Worm (Caenorhabditis elegans) whole organism, young adult: Measurements from ENCODE around the gene B0507.5.

Experiments
- B0019.2 ChIP-seq: fragments of 200-800 bp; sonication (Bioruptor generic); conservative IDR thresholded peaks from 2 replicates; pipeline ENCODE4 v1.3.6; 2022; ENCODE audit warnings: missing genetic modification reagents, missing genetic modification characterization, missing compliant biosample characterization
- B0336.3 ChIP-seq: fragments of 200-800 bp; sonication (Bioruptor generic); IDR thresholded peaks from 2 replicates; pipeline ENCODE4 v1.3.6; 2022; ENCODE audit warnings: missing genetic modification characterization, missing compliant biosample characterization
- F10E7.11 ChIP-seq: sonication (generic microtip); optimal IDR thresholded peaks from 2 replicates; lab custom pipeline; 2017; ENCODE audit warnings: mild to moderate bottlenecking, missing genetic modification characterization, moderate library complexity, missing compliant biosample characterization
- F37B4.10 ChIP-seq: fragments of 200-800 bp; sonication (Bioruptor generic); IDR thresholded peaks from 2 replicates; pipeline ENCODE4 v1.3.6; 2022; ENCODE audit warnings: missing genetic modification characterization, missing compliant biosample characterization
- F49E8.2 ChIP-seq: sonication (generic microtip); optimal IDR thresholded peaks from 3 replicates; lab custom pipeline; 2017; ENCODE audit warnings: missing genetic modification characterization, mild to moderate bottlenecking, missing compliant biosample characterization, antibody characterized with exemption, moderate library complexity; ENCODE audit not compliant: insufficient read depth
- F55B11.4 ChIP-seq: sonication (generic microtip); optimal IDR thresholded peaks from 2 replicates; lab custom pipeline; 2016; ENCODE audit warnings: missing compliant biosample characterization, missing genetic modification characterization, borderline replicate concordance; ENCODE audit not compliant: insufficient read depth
- F57A8.1 ChIP-seq: fragments of 200-800 bp; sonication (Bioruptor generic); optimal IDR thresholded peaks from 2 replicates; lab custom pipeline; 2018; ENCODE audit warnings: mild to moderate bottlenecking, missing genetic modification characterization, moderate library complexity, missing compliant biosample characterization
- ZK185.1 ChIP-seq: sonication (generic microtip); optimal IDR thresholded peaks from 2 replicates; lab custom pipeline; 2016; ENCODE audit warnings: mild to moderate bottlenecking, missing genetic modification characterization, missing compliant biosample characterization; ENCODE audit not compliant: poor library complexity, severe bottlenecking
- ama-1 ChIP-seq, 3 experiments: fragments of 150-350 bp in 1 of 3; sonication (generic microtip) in 2 of 3; optimal IDR thresholded peaks; 2 replicates each; lab custom pipeline; 2014 to 2018; ENCODE audit warnings: missing biosample characterization in 2 of 3, missing genetic modification characterization in 2 of 3, missing genetic modification reagents in 2 of 3
- aptf-2 ChIP-seq: fragments of 200-800 bp; sonication (Bioruptor generic); conservative IDR thresholded peaks from 2 replicates; pipeline ENCODE4 v1.3.6; 2022; ENCODE audit warnings: missing genetic modification reagents, missing genetic modification characterization, missing compliant biosample characterization
- atf-7 ChIP-seq: sonication (generic microtip); optimal IDR thresholded peaks from 2 replicates; lab custom pipeline; 2017; ENCODE audit warnings: mild to moderate bottlenecking, missing genetic modification characterization, missing compliant biosample characterization
- attf-5 ChIP-seq: fragments of 200-800 bp; sonication (Bioruptor generic); optimal IDR thresholded peaks from 2 replicates; lab custom pipeline; 2018; ENCODE audit warnings: mild to moderate bottlenecking, missing genetic modification characterization, missing compliant biosample characterization
- attf-6 ChIP-seq: fragments of 200-800 bp; sonication (Bioruptor generic); IDR thresholded peaks from 2 replicates; pipeline ENCODE4 v1.3.6; 2022; ENCODE audit warnings: missing genetic modification reagents, missing genetic modification characterization, missing compliant biosample characterization
- bed-2 ChIP-seq: fragments of 200-800 bp; sonication (Bioruptor generic); IDR thresholded peaks from 2 replicates; pipeline ENCODE4 v1.3.6; 2022; ENCODE audit warnings: missing genetic modification reagents, missing genetic modification characterization, missing compliant biosample characterization
- ccch-3 ChIP-seq: fragments of 200-800 bp; sonication (Bioruptor generic); optimal IDR thresholded peaks from 2 replicates; lab custom pipeline; 2018; ENCODE audit warnings: mild to moderate bottlenecking, missing genetic modification characterization, missing compliant biosample characterization
- cebp-2 ChIP-seq: fragments of 200-800 bp; sonication (Bioruptor generic); IDR thresholded peaks from 2 replicates; pipeline ENCODE4 v1.3.6; 2022; ENCODE audit warnings: missing genetic modification characterization, missing compliant biosample characterization
- ceh-40 ChIP-seq: fragments of 200-800 bp; sonication (Bioruptor generic); IDR thresholded peaks from 2 replicates; pipeline ENCODE4 v1.3.6; 2022; ENCODE audit warnings: missing genetic modification characterization, missing compliant biosample characterization
- ceh-79 ChIP-seq: sonication (generic microtip); optimal IDR thresholded peaks from 2 replicates; lab custom pipeline; 2017; ENCODE audit warnings: mild to moderate bottlenecking, missing genetic modification characterization, missing compliant biosample characterization
- ceh-91 ChIP-seq: fragments of 200-800 bp; sonication (Bioruptor generic); IDR thresholded peaks from 2 replicates; pipeline ENCODE4 v1.3.6; 2022; ENCODE audit warnings: missing genetic modification reagents, missing genetic modification characterization, missing compliant biosample characterization
- efl-1 ChIP-seq: fragments of 150-350 bp; optimal IDR thresholded peaks from 2 replicates; lab custom pipeline; 2014; ENCODE audit warnings: missing biosample characterization, missing genetic modification reagents, missing genetic modification characterization
- egrh-3 ChIP-seq: fragments of 200-800 bp; sonication (Bioruptor generic); IDR thresholded peaks from 2 replicates; pipeline ENCODE4 v1.3.6; 2022; ENCODE audit warnings: missing genetic modification reagents, missing genetic modification characterization, missing compliant biosample characterization
- ets-4 ChIP-seq: fragments of 200-800 bp; sonication (Bioruptor generic); optimal IDR thresholded peaks from 2 replicates; lab custom pipeline; 2018; ENCODE audit warnings: mild to moderate bottlenecking, missing genetic modification characterization, missing compliant biosample characterization
- him-1 ChIP-seq: sonication (generic microtip); optimal IDR thresholded peaks from 2 replicates; lab custom pipeline; 2016; ENCODE audit warnings: missing genotype, missing genetic modification reagents, missing genetic modification characterization, missing compliant biosample characterization
- hmg-20 ChIP-seq: fragments of 200-800 bp; sonication (Bioruptor generic); IDR thresholded peaks from 2 replicates; pipeline ENCODE4 v1.3.6; 2022; ENCODE audit warnings: missing genetic modification reagents, missing genetic modification characterization, missing compliant biosample characterization
- hrde-1 ChIP-seq: sonication (generic microtip); optimal IDR thresholded peaks from 2 replicates; lab custom pipeline; 2016; ENCODE audit warnings: missing genetic modification characterization, mild to moderate bottlenecking, missing compliant biosample characterization, moderate library complexity, missing genotype, missing genetic modification reagents, borderline replicate concordance
- lin-40 ChIP-seq: sonication (generic microtip); optimal IDR thresholded peaks from 2 replicates; lab custom pipeline; 2016; ENCODE audit warnings: missing genetic modification characterization, mild to moderate bottlenecking, missing compliant biosample characterization, missing genotype, missing genetic modification reagents
- lin-54 ChIP-seq: fragments of 200-800 bp; sonication (Bioruptor generic); optimal IDR thresholded peaks from 2 replicates; lab custom pipeline; 2018; ENCODE audit warnings: mild to moderate bottlenecking, missing genetic modification characterization, missing compliant biosample characterization
- lsy-27 ChIP-seq: sonication (generic microtip); optimal IDR thresholded peaks from 2 replicates; lab custom pipeline; 2017; ENCODE audit warnings: missing genetic modification characterization, mild to moderate bottlenecking, missing compliant biosample characterization, antibody characterized with exemption, missing genotype, borderline replicate concordance; ENCODE audit not compliant: insufficient read depth
- mel-28 ChIP-seq: sonication (generic microtip); optimal IDR thresholded peaks from 2 replicates; lab custom pipeline; 2016; ENCODE audit warnings: borderline replicate concordance, mild to moderate bottlenecking, missing genetic modification characterization, missing compliant biosample characterization
- nhr-120 ChIP-seq: fragments of 200-800 bp; sonication (Bioruptor generic); IDR thresholded peaks from 2 replicates; pipeline ENCODE4 v1.3.6; 2022; ENCODE audit warnings: missing genetic modification characterization, missing compliant biosample characterization
- pbrm-1 ChIP-seq: fragments of 200-800 bp; sonication (Bioruptor generic); IDR thresholded peaks from 2 replicates; pipeline ENCODE4 v1.3.6; 2022; ENCODE audit warnings: missing genetic modification reagents, missing genetic modification characterization, missing compliant biosample characterization
- snpc-3.4 ChIP-seq: sonication (generic microtip); optimal IDR thresholded peaks from 2 replicates; lab custom pipeline; 2017; ENCODE audit warnings: missing genetic modification characterization, mild to moderate bottlenecking, missing compliant biosample characterization, antibody characterized with exemption, moderate library complexity, missing genotype, missing genetic modification reagents
- tbx-9 ChIP-seq: sonication (generic microtip); optimal IDR thresholded peaks from 2 replicates; lab custom pipeline; 2016; ENCODE audit warnings: borderline replicate concordance, missing genetic modification characterization, inconsistent platforms, missing compliant biosample characterization
- unc-130 ChIP-seq: sonication (generic microtip); optimal IDR thresholded peaks from 2 replicates; lab custom pipeline; 2016; ENCODE audit warnings: missing genetic modification reagents, missing genetic modification characterization, missing compliant biosample characterization
- ztf-25 ChIP-seq: fragments of 200-800 bp; sonication (Bioruptor generic); IDR thresholded peaks from 2 replicates; pipeline ENCODE4 v1.3.6; 2022; ENCODE audit warnings: missing genetic modification reagents, missing genetic modification characterization, missing compliant biosample characterization
- ztf-26 ChIP-seq: sonication (generic microtip); optimal IDR thresholded peaks from 2 replicates; lab custom pipeline; 2017; ENCODE audit warnings: missing genetic modification characterization, missing compliant biosample characterization
- ztf-28 ChIP-seq: fragments of 200-800 bp; sonication (Bioruptor generic); IDR thresholded peaks from 2 replicates; pipeline ENCODE4 v1.3.6; 2022; ENCODE audit warnings: missing genetic modification reagents, missing genetic modification characterization, missing compliant biosample characterization

The B0507.5 gene

ce11 chrV:8786245-8786644 lies 32.8 kb downstream of the B0507.5 start, which contains the start of gene sup-37:
TSS of gene sup-37 (plus strand) at chrV:8786545.
- TF ChIP-seq ztf-26 (tag; lab: Kevin White, UChicago) (no peak), lsy-27 (tag; lab: Kevin White, UChicago) (no peak), ccch-3 (no peak), attf-6 (GFP tag; lab: Robert Waterston, UW) (no peak)

DNA sequence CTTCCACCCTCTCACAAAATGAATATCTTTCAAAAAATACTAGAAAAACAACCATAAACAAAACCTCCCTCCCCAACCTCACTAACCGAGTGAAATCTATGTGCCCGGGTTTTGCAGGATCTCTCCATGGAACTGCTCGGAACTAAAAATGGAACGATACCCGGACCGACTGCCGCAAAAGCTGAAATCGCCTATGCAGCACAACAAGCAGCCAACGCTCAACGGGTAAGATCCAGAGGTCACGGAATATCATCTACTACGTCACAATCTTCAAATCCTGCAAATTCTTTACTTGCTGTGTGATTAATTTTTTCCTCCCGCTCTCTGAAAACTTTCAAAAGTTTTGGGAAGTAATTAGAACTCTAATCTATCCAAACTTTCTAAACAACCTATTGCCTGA lies 35.9 kb downstream of the B0507.5 start:
- TF ChIP-seq cebp-2 (no peak), pbrm-1 (no peak), ceh-91 (GFP tag; lab: Robert Waterston, UW) (no peak), ceh-79 (tag; lab: Kevin White, UChicago) (no peak), F57A8.1 (GFP tag; lab: Kevin White, UChicago) (no peak), ama-1 (optimal IDR thresholded peaks at IDR 0.05; lab: Kevin White, UChicago) (no peak), ama-1 (GFP tag; optimal IDR thresholded peaks at IDR 0.05; lab: Kevin White, UChicago) (no peak), ZK185.1 (tag; lab: Kevin White, UChicago) (no peak), ets-4 (GFP tag; lab: Kevin White, UChicago) (no peak), F37B4.10 (GFP tag; lab: Robert Waterston, UW) (no peak), unc-130 (GFP tag; lab: Kevin White, UChicago) (no peak), aptf-2 (GFP tag; lab: Robert Waterston, UW) (no peak), tbx-9 (tag; lab: Kevin White, UChicago) (no peak), ztf-25 (no peak), lin-54 (GFP tag; lab: Kevin White, UChicago) (no peak), ztf-28 (no peak), atf-7 (tag; lab: Kevin White, UChicago) (no peak), lsy-27 (tag; lab: Kevin White, UChicago) (no peak), B0336.3 (GFP tag; lab: Robert Waterston, UW) (no peak)

ce11 chrV:8792814-8793213 lies 39.3 kb downstream of the B0507.5 start:
- no peak for TF ChIP-seq ceh-40 (GFP tag; lab: Robert Waterston, UW)
- TF ChIP-seq efl-1 (GFP tag; lab: Kevin White, UChicago), result no peak
- TF ChIP-seq egrh-3 (GFP tag; lab: Robert Waterston, UW), result no peak
- no peak for TF ChIP-seq hrde-1 (tag; lab: Kevin White, UChicago)
- TF ChIP-seq F49E8.2 (tag; lab: Kevin White, UChicago), result no peak
- no peak for TF ChIP-seq F10E7.11
- TF ChIP-seq B0019.2 (GFP tag; lab: Robert Waterston, UW), result no peak
- TF ChIP-seq snpc-3.4 (tag; lab: Kevin White, UChicago), result no peak
- no peak for TF ChIP-seq bed-2 (GFP tag; lab: Robert Waterston, UW)
- no peak for TF ChIP-seq hmg-20 (GFP tag; lab: Robert Waterston, UW)
- TF ChIP-seq ceh-91 (GFP tag; lab: Robert Waterston, UW), result no peak
- TF ChIP-seq pbrm-1, result no peak
- no peak for TF ChIP-seq F55B11.4 (tag; lab: Kevin White, UChicago)
- no peak for TF ChIP-seq ama-1 (optimal IDR thresholded peaks at IDR 0.05; lab: Kevin White, UChicago)
- TF ChIP-seq ama-1 (GFP tag; optimal IDR thresholded peaks at IDR 0.05; lab: Kevin White, UChicago), result no peak
- no peak for TF ChIP-seq mel-28 (tag; lab: Kevin White, UChicago)
- TF ChIP-seq attf-5, result no peak
- TF ChIP-seq him-1 (tag; lab: Kevin White, UChicago), result no peak
- TF ChIP-seq nhr-120 (GFP tag; lab: Robert Waterston, UW), result no peak
- TF ChIP-seq lin-40 (tag; lab: Kevin White, UChicago), result no peak
- TF ChIP-seq, all 124 proteins: peak for 0
